Worm (Caenorhabditis elegans): ENCODE measurements around the gene R166.3.

ce11 chrII:10504729-10505128, 34.4 kb downstream of the R166.3 start:
- TF ChIP-seq nfya-1 (tag; optimal IDR thresholded peaks at IDR 0.05) (no peak), ttx-3 (tag; optimal IDR thresholded peaks at IDR 0.05) (no peak), tbx-2 (tag; optimal IDR thresholded peaks at IDR 0.05) (no peak), npax-4 (tag; optimal IDR thresholded peaks at IDR 0.05) (no peak), ama-1 (optimal IDR thresholded peaks at IDR 0.05) (no peak), mec-3 (tag; optimal IDR thresholded peaks at IDR 0.05; ENCODE audit: borderline replicate concordance) (no peak)
